Worm (Caenorhabditis elegans) whole organism, young adult: ENCODE results near the gene pqn-16.

ENCODE experiments used
- attf-6 ChIP-seq: fragments of 200-800 bp; sonication (Bioruptor generic); IDR thresholded peaks from 2 replicates; pipeline ENCODE4 v1.3.6; 2022; ENCODE audit warnings: missing genetic modification reagents, missing genetic modification characterization, missing compliant biosample characterization
- fkh-3 ChIP-seq: sonication (generic microtip); optimal IDR thresholded peaks from 2 replicates; lab custom pipeline; 2016; ENCODE audit warnings: mild to moderate bottlenecking, missing genetic modification characterization, missing compliant biosample characterization
- snpc-4 ChIP-seq, 5 experiments: fragments of 150-350 bp in 1 of 5; sonication (generic microtip) in 4 of 5; optimal IDR thresholded peaks; 2 replicates each; lab custom pipeline; 2014 to 2018; ENCODE audit warnings: missing genetic modification characterization in 5 of 5, missing biosample characterization in 3 of 5, antibody characterized with exemption in 2 of 5, mild to moderate bottlenecking in 2 of 5, missing compliant biosample characterization in 2 of 5, missing genotype in 2 of 5, moderate library complexity in 2 of 5, missing genetic modification reagents in 1 of 5

DNA sequence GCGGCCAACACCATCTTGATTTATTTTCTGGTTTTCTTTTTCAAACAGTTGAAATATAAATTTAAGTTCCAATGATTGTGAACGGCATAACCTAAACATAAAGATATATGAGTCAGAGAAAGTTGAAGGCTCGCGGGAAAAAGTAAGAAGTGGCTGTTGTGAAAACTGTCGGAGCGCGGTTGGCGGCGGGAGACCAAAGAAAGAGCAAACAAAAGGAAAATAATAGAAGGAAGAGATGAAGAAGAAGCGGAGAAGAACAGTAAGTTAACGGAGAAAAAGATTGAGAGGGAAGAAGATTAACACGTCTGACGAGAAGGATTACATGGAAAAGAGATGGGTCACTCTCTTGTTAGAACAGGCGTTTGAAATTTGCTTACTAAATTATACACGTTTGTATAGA lies 33.5 kb downstream of the pqn-16 start, which contains the start of gene inx-10:
- no peak for TF ChIP-seq fkh-3 (tag; lab: Kevin White, UChicago)
- TF ChIP-seq snpc-4 (GFP tag; optimal IDR thresholded peaks at IDR 0.05; lab: Kevin White, UChicago): no peak
- no peak for TF ChIP-seq snpc-4 (tag; optimal IDR thresholded peaks at IDR 0.05; lab: Kevin White, UChicago)
- no peak for TF ChIP-seq attf-6 (GFP tag; lab: Robert Waterston, UW)
